Worm (Caenorhabditis elegans) whole organism, young adult: ENCODE data around the gene bmk-1.

ENCODE experiments used
- B0035.1 ChIP-seq: sonication (generic microtip); optimal IDR thresholded peaks from 2 replicates; lab custom pipeline; 2016; ENCODE audit warnings: missing genetic modification characterization, mild to moderate bottlenecking, missing compliant biosample characterization, missing genotype, missing genetic modification reagents
- C06A6.2 ChIP-seq: fragments of 200-800 bp; sonication (Bioruptor generic); conservative IDR thresholded peaks from 2 replicates; pipeline ENCODE4 v1.3.6; 2022; ENCODE audit warnings: missing genetic modification characterization, missing compliant biosample characterization
- C17E4.6 ChIP-seq: fragments of 200-800 bp; sonication (Bioruptor generic); IDR thresholded peaks from 2 replicates; pipeline ENCODE4 v1.3.6; 2022; ENCODE audit warnings: missing genetic modification reagents, missing genetic modification characterization, missing compliant biosample characterization
- F57A8.1 ChIP-seq: fragments of 200-800 bp; sonication (Bioruptor generic); optimal IDR thresholded peaks from 2 replicates; lab custom pipeline; 2018; ENCODE audit warnings: mild to moderate bottlenecking, missing genetic modification characterization, moderate library complexity, missing compliant biosample characterization
- T07F8.4 ChIP-seq: sonication (generic microtip); optimal IDR thresholded peaks from 2 replicates; lab custom pipeline; 2016; ENCODE audit warnings: mild to moderate bottlenecking, missing genetic modification characterization, moderate library complexity, missing compliant biosample characterization
- Y56A3A.18 ChIP-seq: fragments of 200-800 bp; sonication (Bioruptor generic); IDR thresholded peaks from 2 replicates; pipeline ENCODE4 v1.3.6; 2022; ENCODE audit warnings: missing genetic modification reagents, missing genetic modification characterization, missing compliant biosample characterization
- Y95B8A.8 ChIP-seq: fragments of 200-800 bp; sonication (Bioruptor generic); IDR thresholded peaks from 2 replicates; pipeline ENCODE4 v1.3.6; 2022; ENCODE audit warnings: missing genetic modification reagents, missing genetic modification characterization, missing compliant biosample characterization
- aptf-2 ChIP-seq: fragments of 200-800 bp; sonication (Bioruptor generic); conservative IDR thresholded peaks from 2 replicates; pipeline ENCODE4 v1.3.6; 2022; ENCODE audit warnings: missing genetic modification reagents, missing genetic modification characterization, missing compliant biosample characterization
- aptf-3 ChIP-seq: fragments of 200-800 bp; sonication (Bioruptor generic); IDR thresholded peaks from 2 replicates; pipeline ENCODE4 v1.3.6; 2022; ENCODE audit warnings: missing genetic modification characterization, missing compliant biosample characterization
- athp-1 ChIP-seq: sonication (generic microtip); optimal IDR thresholded peaks from 2 replicates; lab custom pipeline; 2017; ENCODE audit warnings: mild to moderate bottlenecking, missing genetic modification characterization, missing compliant biosample characterization
- attf-3 ChIP-seq: fragments of 200-800 bp; sonication (Bioruptor generic); conservative IDR thresholded peaks from 2 replicates; pipeline ENCODE4 v1.3.6; 2022; ENCODE audit warnings: missing genetic modification reagents, missing genetic modification characterization, missing compliant biosample characterization
- cebp-1 ChIP-seq, 2 experiments: fragments of 200-800 bp in 1 of 2; sonication (Bioruptor generic) in 1 of 2; sonication (generic microtip) in 1 of 2; IDR thresholded peaks in 1 of 2; optimal IDR thresholded peaks in 1 of 2; 2 replicates each; pipeline versions ENCODE4 v1.3.6 to Lab custom; 2017 to 2022; ENCODE audit warnings: missing compliant biosample characterization in 2 of 2, missing genetic modification characterization in 2 of 2, mild to moderate bottlenecking in 1 of 2, missing genetic modification reagents in 1 of 2, moderate library complexity in 1 of 2
- cebp-2 ChIP-seq: fragments of 200-800 bp; sonication (Bioruptor generic); IDR thresholded peaks from 2 replicates; pipeline ENCODE4 v1.3.6; 2022; ENCODE audit warnings: missing genetic modification characterization, missing compliant biosample characterization
- ceh-91 ChIP-seq: fragments of 200-800 bp; sonication (Bioruptor generic); IDR thresholded peaks from 2 replicates; pipeline ENCODE4 v1.3.6; 2022; ENCODE audit warnings: missing genetic modification reagents, missing genetic modification characterization, missing compliant biosample characterization
- chd-7 ChIP-seq: sonication (generic microtip); optimal IDR thresholded peaks from 2 replicates; lab custom pipeline; 2016; ENCODE audit warnings: mild to moderate bottlenecking, missing genetic modification characterization, moderate library complexity, missing compliant biosample characterization
- dpff-1 ChIP-seq: sonication (generic microtip); optimal IDR thresholded peaks from 2 replicates; lab custom pipeline; 2017; ENCODE audit warnings: mild to moderate bottlenecking, missing genetic modification characterization, missing compliant biosample characterization
- gei-17 ChIP-seq: fragments of 200-800 bp; sonication (Bioruptor generic); optimal IDR thresholded peaks from 2 replicates; lab custom pipeline; 2018; ENCODE audit warnings: mild to moderate bottlenecking, missing genetic modification characterization, missing compliant biosample characterization
- lin-26 ChIP-seq: fragments of 200-800 bp; sonication (Bioruptor generic); IDR thresholded peaks from 2 replicates; pipeline ENCODE4 v1.3.6; 2022; ENCODE audit warnings: missing genetic modification reagents, missing genetic modification characterization, missing compliant biosample characterization
- lsl-1 ChIP-seq: fragments of 200-800 bp; sonication (Bioruptor generic); optimal IDR thresholded peaks from 2 replicates; lab custom pipeline; 2018; ENCODE audit warnings: mild to moderate bottlenecking, missing genetic modification characterization, moderate library complexity, missing compliant biosample characterization
- madf-8 ChIP-seq: fragments of 200-800 bp; sonication (Bioruptor generic); conservative IDR thresholded peaks from 2 replicates; pipeline ENCODE4 v1.3.6; 2022; ENCODE audit warnings: missing genetic modification reagents, missing genetic modification characterization, missing compliant biosample characterization
- mcd-1 ChIP-seq: fragments of 200-800 bp; sonication (Bioruptor generic); IDR thresholded peaks from 2 replicates; pipeline ENCODE4 v1.3.6; 2022; ENCODE audit warnings: missing genetic modification reagents, missing genetic modification characterization, missing compliant biosample characterization
- mes-4 ChIP-seq: sonication (generic microtip); optimal IDR thresholded peaks from 2 replicates; lab custom pipeline; 2016; ENCODE audit warnings: missing genotype, missing genetic modification characterization, missing compliant biosample characterization
- rec-8 ChIP-seq, 2 experiments: sonication (generic microtip); optimal IDR thresholded peaks; 2 replicates each; lab custom pipeline; 2016; ENCODE audit warnings: mild to moderate bottlenecking in 2 of 2, missing genetic modification characterization in 2 of 2, missing genetic modification reagents in 2 of 2, missing genotype in 2 of 2, missing biosample characterization in 1 of 2, missing compliant biosample characterization in 1 of 2, moderate library complexity in 1 of 2
- snpc-4 ChIP-seq, 5 experiments: fragments of 150-350 bp in 1 of 5; sonication (generic microtip) in 4 of 5; optimal IDR thresholded peaks; 2 replicates each; lab custom pipeline; 2014 to 2018; ENCODE audit warnings: missing genetic modification characterization in 5 of 5, missing biosample characterization in 3 of 5, antibody characterized with exemption in 2 of 5, mild to moderate bottlenecking in 2 of 5, missing compliant biosample characterization in 2 of 5, missing genotype in 2 of 5, moderate library complexity in 2 of 5, missing genetic modification reagents in 1 of 5
- unc-62 ChIP-seq: fragments of 150-350 bp; optimal IDR thresholded peaks from 2 replicates; lab custom pipeline; 2014; ENCODE audit warnings: missing biosample characterization, missing genetic modification reagents, missing genetic modification characterization
- zim-3 ChIP-seq: sonication (generic microtip); optimal IDR thresholded peaks from 2 replicates; lab custom pipeline; 2017; ENCODE audit warnings: mild to moderate bottlenecking, missing genetic modification characterization, moderate library complexity, missing compliant biosample characterization

bmk-1 gene

ce11 chrV:14411989-14412388 is 44.8 kb downstream of the bmk-1 start (continued):
- no peak; the same call in 1 of the 2 replicates for TF ChIP-seq cebp-1 (GFP tag; IDR thresholded peaks at IDR 0.05; lab: Robert Waterston, UW)
- TF ChIP-seq cebp-1 (tag; optimal IDR thresholded peaks at IDR 0.05; lab: Kevin White, UChicago): peak; percentile 31
- no peak for TF ChIP-seq snpc-4 (GFP tag; optimal IDR thresholded peaks at IDR 0.05; lab: Kevin White, UChicago)
- peak in 1 of 4 experiments; percentile 25 for TF ChIP-seq snpc-4 (tag; optimal IDR thresholded peaks at IDR 0.05; lab: Kevin White, UChicago)
- TF ChIP-seq rec-8 (tag; optimal IDR thresholded peaks at IDR 0.05; lab: Kevin White, UChicago): no peak
- no peak for TF ChIP-seq T07F8.4
- TF ChIP-seq chd-7: no peak
- no peak for TF ChIP-seq attf-3 (GFP tag; lab: Robert Waterston, UW)
- 0 out of 2 replicates have a peak, but pooled peaks have one; percentile 12 for TF ChIP-seq lin-26 (GFP tag; lab: Robert Waterston, UW)

ce11 chrV:14409905-14410304 is 46.9 kb downstream of the bmk-1 start:
- TF ChIP-seq snpc-4 (GFP tag; optimal IDR thresholded peaks at IDR 0.05; lab: Kevin White, UChicago) (no peak), snpc-4 (tag; optimal IDR thresholded peaks at IDR 0.05; lab: Kevin White, UChicago) (peak in 2 of 4 experiments; percentile 85), cebp-1 (GFP tag; IDR thresholded peaks at IDR 0.05; lab: Robert Waterston, UW) (no peak), cebp-1 (tag; optimal IDR thresholded peaks at IDR 0.05; lab: Kevin White, UChicago) (peak; percentile 87), cebp-2 (GFP tag; lab: Robert Waterston, UW) (0 out of 2 replicates have a peak, but pooled peaks have one; percentile 13), madf-8 (no peak), mcd-1 (GFP tag; lab: Robert Waterston, UW) (no peak)

ce11 chrV:14408774-14409173 is 48.0 kb downstream of the bmk-1 start, which contains the start of gene gnrr-2:
Gene gnrr-2 (plus strand): TSS chrV:14409074.
- TF ChIP-seq B0035.1 (tag; lab: Kevin White, UChicago) (no peak), Y95B8A.8 (GFP tag; lab: Robert Waterston, UW) (no peak)
- TF ChIP-seq, all 124 proteins: peak for 0

- TF ChIP-seq lsl-1 (GFP tag; lab: Kevin White, UChicago) (no peak), F57A8.1 (GFP tag; lab: Kevin White, UChicago) (no peak), C06A6.2 (GFP tag; lab: Robert Waterston, UW) (no peak), attf-3 (GFP tag; lab: Robert Waterston, UW) (no peak), Y56A3A.18 (GFP tag; lab: Robert Waterston, UW) (no peak), aptf-3 (no peak), rec-8 (tag; optimal IDR thresholded peaks at IDR 0.05; lab: Kevin White, UChicago) (no peak), unc-62 (GFP tag; lab: Kevin White, UChicago) (no peak), mes-4 (tag; lab: Kevin White, UChicago) (no peak), aptf-2 (GFP tag; lab: Robert Waterston, UW) (no peak), zim-3 (tag; lab: Kevin White, UChicago) (no peak), madf-8 (no peak), ceh-91 (no peak), gei-17 (GFP tag; lab: Kevin White, UChicago) (no peak), dpff-1 (no peak), athp-1 (tag; lab: Kevin White, UChicago) (no peak), C17E4.6 (no peak)
Measured at ce11 chrV:14405647-14406046, 51.1 kb downstream of the bmk-1 start.
